Worm (Caenorhabditis elegans): ENCODE data around the gene C14B1.2.

DNA sequence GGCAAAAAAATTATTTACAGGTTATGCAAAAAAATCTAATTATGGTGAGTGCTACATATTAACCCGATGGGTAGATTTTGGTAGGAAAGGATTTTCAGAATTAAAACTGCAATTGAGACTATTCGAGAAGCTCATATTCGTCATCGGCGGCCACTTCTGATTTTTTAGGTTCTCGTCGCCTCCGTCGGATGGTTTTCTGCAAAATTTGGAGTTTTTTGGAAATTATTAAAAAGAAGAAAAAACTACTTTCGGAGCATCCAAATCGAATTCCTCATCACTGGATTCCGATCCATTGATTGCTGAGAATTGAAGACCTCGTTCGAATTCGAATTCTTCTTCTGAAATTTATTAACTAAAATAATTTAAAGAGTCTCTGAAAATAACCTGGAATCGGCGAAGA lies 49.1 kb upstream of the C14B1.2 start:
- TF ChIP-seq lir-3 (tag; optimal IDR thresholded peaks at IDR 0.05; ENCODE audit: poor library complexity) = no peak
- TF ChIP-seq snpc-4 (tag; optimal IDR thresholded peaks at IDR 0.05) = no peak
- TF ChIP-seq pax-3 (tag; optimal IDR thresholded peaks at IDR 0.05) = no peak
- no peak for TF ChIP-seq lin-15B (tag; optimal IDR thresholded peaks at IDR 0.05)

Measured in whole organism, L1 larva.